Fruit fly (Drosophila melanogaster) whole organism, embryonic: Measurements from ENCODE around the gene Zif.
A peak's percentile ranks its signal among the peaks of the same experiment; 100 is the strongest.

Source experiments
- Antp ChIP-seq: fragments of 200-800 bp; sonication (Bioruptor generic); optimal IDR thresholded peaks from 3 replicates; lab custom pipeline; 2016; ENCODE audit warnings: missing biosample characterization, missing genetic modification characterization
- CG10321 ChIP-seq: fragments of 200-800 bp; sonication (Bioruptor generic); IDR thresholded peaks from 2 replicates; pipeline ENCODE4 v1.3.6; 2022; ENCODE audit warnings: missing biosample characterization, missing genetic modification characterization
- CG11504 ChIP-seq: fragments of 200-800 bp; sonication (Bioruptor generic); optimal IDR thresholded peaks from 3 replicates; lab custom pipeline; 2019; ENCODE audit warnings: missing biosample characterization, mild to moderate bottlenecking, missing genetic modification characterization, moderate library complexity
- CG1233 ChIP-seq: fragments of 200-800 bp; sonication (Bioruptor generic); optimal IDR thresholded peaks from 4 replicates; lab custom pipeline; 2018; ENCODE audit warnings: missing biosample characterization, mild to moderate bottlenecking, missing genetic modification characterization
- CG16863 ChIP-seq: fragments of 200-800 bp; sonication (Bioruptor generic); optimal IDR thresholded peaks from 3 replicates; lab custom pipeline; 2016; ENCODE audit warnings: missing biosample characterization, missing genetic modification characterization
- CG2120 ChIP-seq: fragments of 200-800 bp; sonication (Bioruptor generic); optimal IDR thresholded peaks from 3 replicates; lab custom pipeline; 2016; ENCODE audit warnings: missing biosample characterization, missing genetic modification characterization
- CG2889 ChIP-seq: fragments of 200-800 bp; sonication (Bioruptor generic); IDR thresholded peaks from 3 replicates; pipeline ENCODE4 v1.3.6; 2022; ENCODE audit warnings: missing biosample characterization, missing genetic modification characterization
- CG3065 ChIP-seq: fragments of 200-800 bp; sonication (Bioruptor generic); optimal IDR thresholded peaks from 2 replicates; lab custom pipeline; 2016; ENCODE audit warnings: missing biosample characterization, missing genetic modification characterization
- CG3407 ChIP-seq: fragments of 200-800 bp; sonication (Bioruptor generic); optimal IDR thresholded peaks from 2 replicates; lab custom pipeline; 2018; ENCODE audit warnings: missing biosample characterization, mild to moderate bottlenecking, missing genetic modification characterization
- CG3995 ChIP-seq: fragments of 200-800 bp; sonication (Bioruptor generic); optimal IDR thresholded peaks from 3 replicates; lab custom pipeline; 2016; ENCODE audit warnings: missing biosample characterization, missing genetic modification characterization
- CG4404 ChIP-seq: fragments of 200-800 bp; sonication (Bioruptor generic); IDR thresholded peaks from 2 replicates; pipeline ENCODE4 v1.3.6; 2022; ENCODE audit warnings: missing biosample characterization, missing genetic modification characterization
- CG4424 ChIP-seq: fragments of 200-800 bp; sonication (Bioruptor generic); optimal IDR thresholded peaks from 3 replicates; lab custom pipeline; 2016; ENCODE audit warnings: missing biosample characterization, missing genetic modification characterization
- CG7987 ChIP-seq: fragments of 200-800 bp; sonication (Bioruptor generic); optimal IDR thresholded peaks from 2 replicates; lab custom pipeline; 2018; ENCODE audit warnings: missing biosample characterization, mild to moderate bottlenecking, missing genetic modification characterization, moderate library complexity
- CG8281 ChIP-seq: fragments of 200-800 bp; sonication (Bioruptor generic); optimal IDR thresholded peaks from 2 replicates; lab custom pipeline; 2018; ENCODE audit warnings: missing biosample characterization, mild to moderate bottlenecking, missing genetic modification characterization, moderate library complexity
- CG9932 ChIP-seq: fragments of 200-800 bp; sonication (Bioruptor generic); IDR thresholded peaks from 2 replicates; pipeline ENCODE4 v1.3.6; 2022; ENCODE audit warnings: missing biosample characterization, missing genetic modification characterization
- Chrac-16 ChIP-seq: fragments of 200-800 bp; sonication (Bioruptor generic); optimal IDR thresholded peaks from 3 replicates; lab custom pipeline; 2016; ENCODE audit warnings: missing biosample characterization, missing genetic modification characterization
- D19B ChIP-seq: fragments of 200-800 bp; sonication (Bioruptor generic); optimal IDR thresholded peaks from 2 replicates; lab custom pipeline; 2017; ENCODE audit warnings: missing biosample characterization, mild to moderate bottlenecking, missing genetic modification characterization
- Dad ChIP-seq: fragments of 200-800 bp; sonication (Bioruptor generic); optimal IDR thresholded peaks from 3 replicates; lab custom pipeline; 2016; ENCODE audit warnings: missing biosample characterization, missing genetic modification characterization
- Doc2 ChIP-seq: fragments of 200-800 bp; sonication (Bioruptor generic); IDR thresholded peaks from 2 replicates; pipeline ENCODE4 v1.3.6; 2022; ENCODE audit warnings: missing biosample characterization, missing genetic modification characterization
- Ets97D ChIP-seq: fragments of 200-800 bp; sonication (Bioruptor generic); optimal IDR thresholded peaks from 3 replicates; lab custom pipeline; 2016; ENCODE audit warnings: missing biosample characterization, missing genetic modification characterization
- Fer3 ChIP-seq: fragments of 200-800 bp; sonication (Bioruptor generic); optimal IDR thresholded peaks from 2 replicates; lab custom pipeline; 2018; ENCODE audit warnings: missing biosample characterization, mild to moderate bottlenecking, missing genetic modification characterization, moderate library complexity
- Gug ChIP-seq: fragments of 200-800 bp; sonication (Bioruptor generic); IDR thresholded peaks from 4 replicates; pipeline ENCODE4 v1.3.6; 2022; ENCODE audit warnings: missing biosample characterization, missing genetic modification characterization
- H2.0 ChIP-seq: fragments of 200-800 bp; sonication (Bioruptor generic); IDR thresholded peaks from 2 replicates; pipeline ENCODE4 v1.3.6; 2022; ENCODE audit warnings: missing biosample characterization, missing genetic modification characterization
- HLH3B ChIP-seq: fragments of 200-800 bp; sonication (Bioruptor generic); IDR thresholded peaks from 2 replicates; pipeline ENCODE4 v1.3.6; 2022; ENCODE audit warnings: missing biosample characterization, missing genetic modification characterization
- Kr ChIP-seq: fragments of 200-800 bp; sonication (Bioruptor generic); optimal IDR thresholded peaks from 2 replicates; lab custom pipeline; 2017; ENCODE audit warnings: missing biosample characterization, mild to moderate bottlenecking, missing genetic modification characterization
- PHDP ChIP-seq: fragments of 200-800 bp; sonication (Bioruptor generic); optimal IDR thresholded peaks from 3 replicates; lab custom pipeline; 2018; ENCODE audit warnings: missing biosample characterization, mild to moderate bottlenecking, missing genetic modification characterization, moderate library complexity
- Sin3A ChIP-seq: fragments of >200 bp; optimal IDR thresholded peaks from 2 replicates; lab custom pipeline; 2018
- Stat92E ChIP-seq, 3 experiments: fragments of >200 bp in 2 of 3; fragments of 200-800 bp in 1 of 3; sonication (Bioruptor generic) in 1 of 3; optimal IDR thresholded peaks; 2 replicates each; lab custom pipeline; 2017 to 2019; ENCODE audit warnings: missing biosample characterization in 3 of 3, missing genetic modification characterization in 3 of 3, mild to moderate bottlenecking in 1 of 3, moderate library complexity in 1 of 3
- Trl ChIP-seq, 3 experiments: fragments of >200 bp in 2 of 3; fragments of 200-800 bp in 1 of 3; sonication (Bioruptor generic) in 1 of 3; optimal IDR thresholded peaks; 2 replicates in 1 of 3; 3 replicates in 2 of 3; lab custom pipeline; 2016 to 2017; ENCODE audit warnings: missing biosample characterization in 1 of 3, missing genetic modification characterization in 1 of 3
- Xbp1 ChIP-seq: fragments of 200-800 bp; sonication (Bioruptor generic); optimal IDR thresholded peaks from 3 replicates; lab custom pipeline; 2016; ENCODE audit warnings: missing biosample characterization, mild to moderate bottlenecking, missing genetic modification characterization
- Xrp1 ChIP-seq: fragments of 200-800 bp; sonication (Bioruptor generic); IDR thresholded peaks from 2 replicates; pipeline ENCODE4 v1.3.6; 2022; ENCODE audit warnings: missing biosample characterization, missing genetic modification characterization
- ab ChIP-seq: fragments of 200-800 bp; sonication (Bioruptor generic); optimal IDR thresholded peaks from 2 replicates; lab custom pipeline; 2016; ENCODE audit warnings: missing biosample characterization, missing genetic modification characterization
- cas ChIP-seq: fragments of 200-800 bp; sonication (Bioruptor generic); IDR thresholded peaks from 2 replicates; pipeline ENCODE4 v1.3.6; 2022; ENCODE audit warnings: missing biosample characterization, missing genetic modification characterization
- dmrt99B ChIP-seq: fragments of 200-800 bp; sonication (Bioruptor generic); optimal IDR thresholded peaks from 2 replicates; lab custom pipeline; 2018; ENCODE audit warnings: missing biosample characterization, mild to moderate bottlenecking, missing genetic modification characterization, moderate library complexity
- dpn ChIP-seq, 2 experiments: fragments of 200-800 bp; sonication (Bioruptor generic); optimal IDR thresholded peaks; 3 replicates each; lab custom pipeline; 2016; ENCODE audit warnings: missing biosample characterization in 2 of 2, missing genetic modification characterization in 2 of 2
- ems ChIP-seq: fragments of 200-800 bp; sonication (Bioruptor generic); optimal IDR thresholded peaks from 3 replicates; lab custom pipeline; 2016; ENCODE audit warnings: missing biosample characterization, missing genetic modification characterization
- gro ChIP-seq: fragments of 200-800 bp; sonication (Bioruptor generic); optimal IDR thresholded peaks from 2 replicates; lab custom pipeline; 2016; ENCODE audit warnings: missing biosample characterization, missing genetic modification characterization
- ham ChIP-seq: fragments of 200-800 bp; sonication (Bioruptor generic); IDR thresholded peaks from 2 replicates; pipeline ENCODE4 v1.3.6; 2022; ENCODE audit warnings: missing biosample characterization, missing genetic modification characterization
- klu ChIP-seq: fragments of 200-800 bp; sonication (Bioruptor generic); IDR thresholded peaks from 2 replicates; pipeline ENCODE4 v1.3.6; 2022; ENCODE audit warnings: missing biosample characterization, missing genetic modification characterization
- lbe ChIP-seq: fragments of 200-800 bp; sonication (Bioruptor generic); optimal IDR thresholded peaks from 2 replicates; lab custom pipeline; 2016; ENCODE audit warnings: missing biosample characterization, mild to moderate bottlenecking, missing genetic modification characterization
- luna ChIP-seq: fragments of 200-800 bp; sonication (Bioruptor generic); optimal IDR thresholded peaks from 2 replicates; lab custom pipeline; 2016; ENCODE audit warnings: missing biosample characterization, missing genetic modification characterization
- org-1 ChIP-seq: fragments of 200-800 bp; sonication (Bioruptor generic); optimal IDR thresholded peaks from 2 replicates; lab custom pipeline; 2017; ENCODE audit warnings: missing biosample characterization, missing genetic modification characterization
- p53 ChIP-seq: fragments of 200-800 bp; sonication (Bioruptor generic); optimal IDR thresholded peaks from 2 replicates; lab custom pipeline; 2016; ENCODE audit warnings: missing biosample characterization, missing genetic modification characterization
- psq ChIP-seq: fragments of 200-800 bp; sonication (Bioruptor generic); optimal IDR thresholded peaks from 2 replicates; lab custom pipeline; 2017; ENCODE audit warnings: missing biosample characterization, missing genetic modification characterization
- pzg ChIP-seq: fragments of 200-800 bp; sonication (Bioruptor generic); optimal IDR thresholded peaks from 3 replicates; lab custom pipeline; 2018; ENCODE audit warnings: missing biosample characterization, mild to moderate bottlenecking, missing genetic modification characterization, moderate library complexity
- schlank ChIP-seq: fragments of 200-800 bp; sonication (Bioruptor generic); optimal IDR thresholded peaks from 2 replicates; lab custom pipeline; 2018; ENCODE audit warnings: missing biosample characterization, mild to moderate bottlenecking, missing genetic modification characterization
- shn ChIP-seq: fragments of 200-800 bp; sonication (Bioruptor generic); optimal IDR thresholded peaks from 3 replicates; lab custom pipeline; 2016; ENCODE audit warnings: missing biosample characterization, missing genetic modification characterization
- tgo ChIP-seq: fragments of 200-800 bp; sonication (Bioruptor generic); IDR thresholded peaks from 3 replicates; pipeline ENCODE4 v1.3.6; 2022; ENCODE audit warnings: missing biosample characterization, missing genetic modification characterization
- tin ChIP-seq: fragments of 200-800 bp; sonication (Bioruptor generic); optimal IDR thresholded peaks from 3 replicates; lab custom pipeline; 2016; ENCODE audit warnings: missing biosample characterization, missing genetic modification characterization
- unc-4 ChIP-seq: fragments of 200-800 bp; sonication (Bioruptor generic); IDR thresholded peaks from 2 replicates; pipeline ENCODE4 v1.3.6; 2022; ENCODE audit warnings: missing biosample characterization, missing genetic modification characterization; ENCODE audit not compliant: partially characterized antibody
- yki ChIP-seq: fragments of >200 bp; optimal IDR thresholded peaks from 3 replicates; lab custom pipeline; 2018
- z ChIP-seq: fragments of 200-800 bp; sonication (Bioruptor generic); IDR thresholded peaks from 3 replicates; pipeline ENCODE4 v1.3.6; 2022; ENCODE audit warnings: missing biosample characterization, missing genetic modification characterization
- zf30C ChIP-seq: fragments of 200-800 bp; sonication (Bioruptor generic); optimal IDR thresholded peaks from 3 replicates; lab custom pipeline; 2018; ENCODE audit warnings: missing biosample characterization, mild to moderate bottlenecking, missing genetic modification characterization

Zif gene

dm6 chr3R:6457055-6457391 is at the start of gene Zif (continued):
- TF ChIP-seq pzg (GFP tag; lab: Kevin White, UChicago) (peak; percentile 65), CG3407 (GFP tag; lab: Kevin White, UChicago) (no peak), Doc2 (GFP tag; lab: Robert Waterston, UW) (no peak), dmrt99B (tag; lab: Kevin White, UChicago) (no peak), z (GFP tag; lab: Robert Waterston, UW) (no peak), Trl (optimal IDR thresholded peaks at IDR 0.05; lab: Kevin White, UChicago) (no peak), Trl (GFP tag; optimal IDR thresholded peaks at IDR 0.05; lab: Kevin White, UChicago) (peak; percentile 18), luna (no peak), Sin3A (lab: Kevin White, UChicago) (peak; percentile 14), CG16863 (GFP tag; lab: Kevin White, UChicago) (no peak), CG3995 (GFP tag; lab: Kevin White, UChicago) (peak; percentile 14), D19B (GFP tag; lab: Kevin White, UChicago) (no peak), Chrac-16 (GFP tag; lab: Kevin White, UChicago) (peak; percentile 1), ham (GFP tag; lab: Robert Waterston, UW) (no peak), Xbp1 (GFP tag; lab: Kevin White, UChicago) (peak; percentile 61), Gug (GFP tag; lab: Robert Waterston, UW) (peak; percentile 62; the same call in 3 of the 4 replicates), Stat92E (GFP tag; optimal IDR thresholded peaks at IDR 0.05; lab: Kevin White, UChicago) (no peak), CG3065 (GFP tag; lab: Kevin White, UChicago) (no peak), CG9932 (GFP tag; lab: Robert Waterston, UW) (peak; percentile 89), CG2889 (GFP tag; lab: Robert Waterston, UW) (no peak), CG10321 (GFP tag; lab: Robert Waterston, UW) (peak; percentile 48; the same call in 1 of the 2 replicates), CG8281 (tag; lab: Kevin White, UChicago) (no peak), gro (GFP tag; lab: Kevin White, UChicago) (peak; percentile 28), CG1233 (GFP tag; lab: Kevin White, UChicago) (no peak), cas (GFP tag; lab: Robert Waterston, UW) (0 out of 2 replicates have a peak, but pooled peaks have one; percentile 48), Dad (GFP tag; lab: Kevin White, UChicago) (peak; percentile 34), CG4404 (GFP tag; lab: Robert Waterston, UW) (peak; percentile 45; the same call in 1 of the 2 replicates), H2.0 (GFP tag; lab: Robert Waterston, UW) (peak; percentile 50), ems (GFP tag; lab: Kevin White, UChicago) (peak; percentile 45), Kr (no peak), schlank (tag; lab: Kevin White, UChicago) (no peak), tin (GFP tag; lab: Kevin White, UChicago) (peak; percentile 18), CG11504 (tag; lab: Kevin White, UChicago) (no peak), p53 (GFP tag; lab: Kevin White, UChicago) (peak; percentile 15), klu (GFP tag; lab: Robert Waterston, UW) (no peak), psq (no peak), shn (GFP tag; lab: Kevin White, UChicago) (peak; percentile 50), dpn (GFP tag; optimal IDR thresholded peaks at IDR 0.05; lab: Kevin White, UChicago) (peak; percentile 39 to 44), CG4424 (GFP tag; lab: Kevin White, UChicago) (peak; percentile 15), tgo (no peak), CG7987 (peak; percentile 45), ab (no peak), CG2120 (GFP tag; lab: Kevin White, UChicago) (peak; percentile 76), Xrp1 (peak; percentile 58), PHDP (no peak), Fer3 (tag; lab: Kevin White, UChicago) (no peak), yki (lab: Kevin White, UChicago) (no peak), HLH3B (0 out of 2 replicates have a peak, but pooled peaks have one; percentile 20), Antp (GFP tag; lab: Kevin White, UChicago) (peak; percentile 42), Ets97D (GFP tag; lab: Kevin White, UChicago) (peak; percentile 35), org-1 (no peak), unc-4 (GFP tag; lab: Robert Waterston, UW) (no peak), lbe (no peak), zf30C (no peak)
